Worm (Caenorhabditis elegans) whole organism, L2 larva: ENCODE measurements around the gene T20G5.9.

Experiments
- C34F6.9 ChIP-seq: fragments of 150-350 bp; optimal IDR thresholded peaks from 2 replicates; lab custom pipeline; 2014; ENCODE audit warnings: missing biosample characterization, missing genetic modification characterization
- F13H6.1 ChIP-seq: sonication (generic microtip); optimal IDR thresholded peaks from 2 replicates; lab custom pipeline; 2016; ENCODE audit warnings: missing genetic modification characterization, missing compliant biosample characterization
- ZK546.5 ChIP-seq: sonication (generic microtip); optimal IDR thresholded peaks from 2 replicates; lab custom pipeline; 2017; ENCODE audit warnings: missing biosample characterization, missing genetic modification characterization
- alr-1 ChIP-seq: fragments of 150-350 bp; optimal IDR thresholded peaks from 2 replicates; lab custom pipeline; 2014; ENCODE audit warnings: missing biosample characterization, missing genetic modification characterization
- ama-1 ChIP-seq: fragments of 150-350 bp; optimal IDR thresholded peaks from 2 replicates; lab custom pipeline; 2018; ENCODE audit warnings: inconsistent platforms
- blmp-1 ChIP-seq: sonication (generic microtip); optimal IDR thresholded peaks from 2 replicates; lab custom pipeline; 2017; ENCODE audit warnings: missing genetic modification characterization, mild to moderate bottlenecking, missing compliant biosample characterization, antibody characterized with exemption, moderate library complexity; ENCODE audit not compliant: insufficient read depth
- ceh-82 ChIP-seq: fragments of 150-350 bp; optimal IDR thresholded peaks from 2 replicates; lab custom pipeline; 2014; ENCODE audit warnings: missing biosample characterization, missing genetic modification characterization
- crh-2 ChIP-seq: sonication (generic microtip); optimal IDR thresholded peaks from 2 replicates; lab custom pipeline; 2017; ENCODE audit warnings: missing biosample characterization, missing genetic modification characterization
- egl-27 ChIP-seq: sonication (generic microtip); optimal IDR thresholded peaks from 3 replicates; lab custom pipeline; 2017; ENCODE audit warnings: missing biosample characterization, missing genetic modification reagents, missing genetic modification characterization
- fos-1 ChIP-seq: fragments of 150-350 bp; optimal IDR thresholded peaks from 2 replicates; lab custom pipeline; 2014; ENCODE audit warnings: missing biosample characterization, missing genetic modification characterization
- gmeb-1 ChIP-seq: fragments of 150-350 bp; optimal IDR thresholded peaks from 2 replicates; lab custom pipeline; 2014; ENCODE audit warnings: missing biosample characterization, missing genetic modification characterization
- lin-11 ChIP-seq: fragments of 150-350 bp; sonication (generic microtip); optimal IDR thresholded peaks from 2 replicates; lab custom pipeline; 2014; ENCODE audit warnings: missing biosample characterization, missing genetic modification characterization, inconsistent platforms, mixed read lengths
- lin-13 ChIP-seq: fragments of 150-350 bp; optimal IDR thresholded peaks from 2 replicates; lab custom pipeline; 2014; ENCODE audit warnings: missing biosample characterization, missing genetic modification reagents, missing genetic modification characterization
- lin-39 ChIP-seq: fragments of 150-350 bp; optimal IDR thresholded peaks from 2 replicates; lab custom pipeline; 2014; ENCODE audit warnings: missing biosample characterization, missing genetic modification reagents, missing genetic modification characterization
- lsy-2 ChIP-seq, 2 experiments: fragments of 150-350 bp in 1 of 2; sonication (generic microtip) in 1 of 2; optimal IDR thresholded peaks; 2 replicates each; lab custom pipeline; 2014 to 2017; ENCODE audit warnings: missing biosample characterization in 2 of 2, missing genetic modification characterization in 2 of 2
- mbf-1 ChIP-seq: sonication (generic microtip); optimal IDR thresholded peaks from 2 replicates; lab custom pipeline; 2017; ENCODE audit warnings: missing biosample characterization, missing genetic modification characterization
- mdl-1 ChIP-seq, 2 experiments: fragments of 150-350 bp in 1 of 2; sonication (generic microtip) in 1 of 2; optimal IDR thresholded peaks; 2 replicates each; lab custom pipeline; 2017; ENCODE audit warnings: missing biosample characterization in 2 of 2, missing genetic modification characterization in 2 of 2
- nhr-12 ChIP-seq: fragments of 150-350 bp; optimal IDR thresholded peaks from 2 replicates; lab custom pipeline; 2014; ENCODE audit warnings: missing biosample characterization, missing genetic modification characterization
- nhr-129 ChIP-seq: fragments of 150-350 bp; optimal IDR thresholded peaks from 2 replicates; lab custom pipeline; 2014; ENCODE audit warnings: missing biosample characterization, missing genetic modification characterization
- nhr-21 ChIP-seq: fragments of 150-350 bp; optimal IDR thresholded peaks from 2 replicates; lab custom pipeline; 2014; ENCODE audit warnings: missing biosample characterization, missing genetic modification characterization
- nhr-23 ChIP-seq: fragments of 150-350 bp; optimal IDR thresholded peaks from 2 replicates; lab custom pipeline; 2014; ENCODE audit warnings: missing biosample characterization, missing genetic modification reagents, missing genetic modification characterization
- nhr-237 ChIP-seq: fragments of 150-350 bp; optimal IDR thresholded peaks from 2 replicates; lab custom pipeline; 2014; ENCODE audit warnings: missing biosample characterization, missing genetic modification characterization
- nhr-6 ChIP-seq: fragments of 150-350 bp; optimal IDR thresholded peaks from 2 replicates; lab custom pipeline; 2014; ENCODE audit warnings: missing biosample characterization, missing genetic modification characterization
- peb-1 ChIP-seq: fragments of 150-350 bp; optimal IDR thresholded peaks from 2 replicates; lab custom pipeline; 2014; ENCODE audit warnings: missing biosample characterization, missing genetic modification characterization
- skn-1 ChIP-seq: sonication (generic microtip); optimal IDR thresholded peaks from 2 replicates; lab custom pipeline; 2017; ENCODE audit warnings: missing biosample characterization, missing genetic modification characterization
- sma-3 ChIP-seq: sonication (generic microtip); optimal IDR thresholded peaks from 2 replicates; lab custom pipeline; 2016; ENCODE audit warnings: missing genetic modification reagents, missing genetic modification characterization, missing compliant biosample characterization
- sma-9 ChIP-seq, 2 experiments: fragments of 150-350 bp in 1 of 2; sonication (generic microtip) in 1 of 2; optimal IDR thresholded peaks; 2 replicates each; lab custom pipeline; 2014 to 2016; ENCODE audit warnings: missing genetic modification characterization in 2 of 2, mild to moderate bottlenecking in 1 of 2, missing biosample characterization in 1 of 2, missing compliant biosample characterization in 1 of 2, missing genetic modification reagents in 1 of 2, moderate library complexity in 1 of 2
- snpc-4 ChIP-seq: fragments of 150-350 bp; optimal IDR thresholded peaks from 2 replicates; lab custom pipeline; 2014; ENCODE audit warnings: missing biosample characterization, missing genetic modification characterization
- unc-55 ChIP-seq: fragments of 150-350 bp; sonication (generic microtip); optimal IDR thresholded peaks from 3 replicates; lab custom pipeline; 2014; ENCODE audit warnings: missing biosample characterization, missing genetic modification reagents, missing genetic modification characterization
- zag-1 ChIP-seq: fragments of 150-350 bp; optimal IDR thresholded peaks from 2 replicates; lab custom pipeline; 2014; ENCODE audit warnings: missing biosample characterization, missing genetic modification characterization
- ztf-4 ChIP-seq: fragments of 150-350 bp; optimal IDR thresholded peaks from 2 replicates; lab custom pipeline; 2014; ENCODE audit warnings: missing biosample characterization, missing genetic modification characterization

The T20G5.9 gene

DNA sequence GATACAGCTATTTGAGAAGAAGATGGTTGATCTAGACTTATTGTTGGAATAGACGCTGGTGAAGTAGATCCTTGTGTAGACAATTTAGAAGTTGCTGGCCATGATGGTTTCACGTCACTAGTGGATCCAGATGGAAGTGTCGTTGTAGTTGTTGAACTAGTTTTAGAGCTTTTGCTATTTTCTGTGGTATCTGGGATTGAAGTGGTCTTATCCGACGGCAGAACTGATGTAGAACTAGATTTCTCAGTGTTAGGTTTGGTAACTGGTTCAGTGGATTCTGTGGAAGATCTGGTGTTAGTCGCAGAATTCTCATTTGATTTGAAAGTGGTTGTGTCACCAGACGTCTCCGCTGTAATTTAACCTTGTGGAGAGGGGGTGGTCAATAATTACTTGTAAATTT is 22.0 kb downstream of the T20G5.9 start:
- TF ChIP-seq crh-2 (tag; lab: Kevin White, UChicago) (no peak), ZK546.5 (tag; lab: Kevin White, UChicago) (no peak), lsy-2 (tag; optimal IDR thresholded peaks at IDR 0.05; lab: Kevin White, UChicago) (no peak), nhr-12 (tag; lab: Kevin White, UChicago) (no peak), snpc-4 (tag; lab: Kevin White, UChicago) (no peak), C34F6.9 (no peak), F13H6.1 (tag; lab: Kevin White, UChicago) (no peak)

DNA sequence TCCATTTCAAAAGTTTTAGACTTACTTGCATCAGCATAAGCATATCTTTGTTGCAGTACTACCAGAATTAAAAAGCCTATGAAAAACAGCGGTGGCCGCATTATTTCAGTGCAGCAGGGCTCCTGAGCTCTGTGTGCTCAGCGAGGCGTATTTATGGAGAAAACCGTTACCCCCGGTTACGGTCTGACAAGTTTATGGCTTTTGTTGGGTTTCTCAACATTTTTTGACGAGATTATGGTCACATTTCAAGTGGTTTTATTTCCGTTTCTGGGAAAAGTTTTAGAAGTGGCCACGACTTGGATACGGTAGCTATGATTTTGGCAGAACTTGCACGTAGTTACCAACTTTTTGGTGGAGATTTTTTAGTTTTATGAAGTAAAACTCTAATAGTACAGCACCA is 24.3 kb downstream of the T20G5.9 start, which contains the start of gene paml-1:
TSS of gene paml-1 (minus strand) at position 101 of the 400 bp plus-strand sequence.
- TF ChIP-seq lin-11 (tag; lab: Kevin White, UChicago) (no peak), zag-1 (tag; lab: Kevin White, UChicago) (no peak), mbf-1 (tag; lab: Kevin White, UChicago) (no peak), ama-1 (lab: Kevin White, UChicago) (no peak), lsy-2 (tag; optimal IDR thresholded peaks at IDR 0.05; lab: Kevin White, UChicago) (no peak), gmeb-1 (tag; lab: Kevin White, UChicago) (no peak), F13H6.1 (tag; lab: Kevin White, UChicago) (no peak), sma-9 (GFP tag; optimal IDR thresholded peaks at IDR 0.05; lab: Kevin White, UChicago) (no peak), sma-9 (tag; optimal IDR thresholded peaks at IDR 0.05; lab: Kevin White, UChicago) (no peak), fos-1 (no peak), nhr-21 (tag; lab: Kevin White, UChicago) (no peak)

DNA sequence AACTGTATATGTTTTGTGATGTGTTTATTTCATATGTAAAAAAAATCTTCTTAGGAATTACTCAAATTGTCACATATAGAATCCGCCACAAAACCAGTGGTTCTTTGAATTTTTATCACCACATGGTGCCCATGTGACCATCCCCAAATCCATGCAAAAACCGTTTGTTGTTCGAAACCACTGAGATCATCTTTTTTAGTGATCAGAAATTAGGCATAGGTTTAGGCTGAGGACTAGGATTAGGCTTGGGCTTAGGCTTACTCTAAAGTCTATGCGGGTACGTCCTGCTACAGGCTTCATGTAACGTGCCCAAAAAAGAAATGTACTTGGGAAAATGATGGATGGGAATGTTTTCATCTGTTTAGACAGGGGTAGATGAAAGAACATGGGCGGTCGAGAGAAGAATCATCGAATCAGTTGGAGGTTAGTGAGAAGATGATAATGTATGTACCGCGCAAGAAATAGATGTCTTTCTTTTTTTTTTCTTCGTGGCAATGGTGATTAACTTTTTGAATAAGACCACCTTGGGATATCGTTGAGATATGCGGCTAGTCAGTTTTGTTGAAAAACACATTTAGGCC is 26.7 kb downstream of the T20G5.9 start:
- TF ChIP-seq ceh-82 (tag; lab: Kevin White, UChicago) (no peak), nhr-21 (tag; lab: Kevin White, UChicago) (peak; percentile 11), skn-1 (tag; lab: Kevin White, UChicago) (no peak), ZK546.5 (tag; lab: Kevin White, UChicago) (no peak), fos-1 (peak; percentile 9), nhr-6 (no peak), peb-1 (no peak), alr-1 (tag; lab: Kevin White, UChicago) (no peak), F13H6.1 (tag; lab: Kevin White, UChicago) (no peak), lin-39 (tag; lab: Kevin White, UChicago) (no peak)

DNA sequence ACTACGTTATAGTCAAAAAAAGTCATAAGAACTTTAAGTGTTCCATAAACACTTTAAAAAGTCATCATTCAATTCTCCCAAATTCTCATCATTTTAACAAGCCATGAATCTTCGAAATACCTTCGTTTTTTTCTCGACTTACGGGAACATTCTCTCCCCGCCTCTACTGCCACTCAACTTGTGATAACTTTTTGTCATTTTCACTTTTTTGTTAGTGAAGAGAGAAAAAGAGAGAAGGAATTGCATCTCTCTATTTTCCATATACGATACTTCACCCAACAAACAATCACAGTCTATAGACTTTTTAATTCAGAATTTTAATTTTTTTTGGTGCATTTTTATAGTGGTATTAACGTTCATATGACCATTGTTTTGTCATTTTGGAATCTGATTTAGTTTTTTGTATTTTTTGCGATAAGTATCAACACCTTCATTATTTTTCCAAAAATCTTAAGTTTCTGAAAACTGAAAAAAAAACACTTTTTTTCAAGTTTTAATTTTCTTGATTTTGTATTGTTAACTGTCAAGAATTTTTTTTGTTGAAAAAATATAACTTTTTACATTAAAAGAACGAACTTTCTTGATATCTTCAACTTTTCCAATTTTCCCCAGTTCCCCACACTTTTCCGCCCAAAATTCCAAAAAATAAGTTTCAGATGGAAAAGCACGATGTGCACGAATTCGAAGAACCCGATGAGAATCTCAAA is 29.0 kb downstream of the T20G5.9 start, which contains the start of gene Y70G10A.3:
TSS of gene Y70G10A.3 (plus strand) at position 657 of the 707 bp plus-strand sequence.
- TF ChIP-seq blmp-1: peak; percentile 29
- TF ChIP-seq gmeb-1 (tag; lab: Kevin White, UChicago): no peak

DNA sequence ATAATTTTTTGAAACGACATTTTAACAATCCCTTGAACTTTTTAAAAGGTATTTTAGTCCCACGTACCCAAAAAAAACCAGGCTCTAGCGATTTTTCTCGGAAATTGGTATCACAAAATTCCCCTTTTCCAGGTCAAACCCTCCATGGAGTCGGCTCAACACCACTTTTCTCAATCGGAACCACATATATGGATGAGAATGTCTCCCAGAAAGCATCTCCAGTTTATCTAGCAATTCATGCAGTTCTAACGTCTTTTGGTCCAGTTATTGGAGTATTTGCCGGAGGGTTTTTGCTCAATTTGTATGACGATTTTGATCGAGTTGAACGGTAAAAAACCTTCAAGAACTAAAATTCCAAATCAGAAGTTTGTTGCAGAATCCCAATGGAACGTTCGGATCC is 30.4 kb downstream of the T20G5.9 start:
- TF ChIP-seq lin-13 (GFP tag; lab: Kevin White, UChicago) (no peak), egl-27 (no peak), ZK546.5 (tag; lab: Kevin White, UChicago) (no peak), lsy-2 (tag; optimal IDR thresholded peaks at IDR 0.05; lab: Kevin White, UChicago) (no peak), crh-2 (tag; lab: Kevin White, UChicago) (no peak), lin-11 (tag; lab: Kevin White, UChicago) (no peak), nhr-6 (no peak), nhr-129 (tag; lab: Kevin White, UChicago) (no peak), mdl-1 (tag; optimal IDR thresholded peaks at IDR 0.05; lab: Kevin White, UChicago) (no peak), sma-9 (GFP tag; optimal IDR thresholded peaks at IDR 0.05; lab: Kevin White, UChicago) (no peak), sma-9 (tag; optimal IDR thresholded peaks at IDR 0.05; lab: Kevin White, UChicago) (no peak), gmeb-1 (tag; lab: Kevin White, UChicago) (no peak), sma-3 (no peak), nhr-237 (no peak), snpc-4 (tag; lab: Kevin White, UChicago) (no peak), unc-55 (GFP tag; lab: Kevin White, UChicago) (no peak), ztf-4 (tag; lab: Kevin White, UChicago) (no peak), mbf-1 (tag; lab: Kevin White, UChicago) (no peak), nhr-23 (tag; lab: Kevin White, UChicago) (no peak)
